Fruit fly (Drosophila melanogaster): ENCODE data around the gene CG17896.

CG17896 gene

dm6 chrX:523179-523851, 30.0 kb upstream of the CG17896 start, which contains the start of gene elav (continued):
- peak; percentile 100 for TF ChIP-seq CG10543 (GFP tag; optimal IDR thresholded peaks at IDR 0.05)
- peak; percentile 96 for TF ChIP-seq CG3407 (GFP tag; optimal IDR thresholded peaks at IDR 0.05)
- TF ChIP-seq CG10654 (GFP tag; optimal IDR thresholded peaks at IDR 0.05): peak; percentile 97
- TF ChIP-seq rib (GFP tag; IDR thresholded peaks at IDR 0.05): peak; percentile 97
- peak; percentile 99 for TF ChIP-seq Xbp1 (GFP tag; optimal IDR thresholded peaks at IDR 0.05)
- TF ChIP-seq Hey (tag; optimal IDR thresholded peaks at IDR 0.05): peak; percentile 95
- TF ChIP-seq luna (GFP tag; optimal IDR thresholded peaks at IDR 0.05): peak; percentile 82
- TF ChIP-seq HLH3B (GFP tag; IDR thresholded peaks at IDR 0.05): peak; percentile 98
- TF ChIP-seq usp (GFP tag; optimal IDR thresholded peaks at IDR 0.05): no peak
- peak; percentile 96 for TF ChIP-seq Atf-2 (GFP tag; optimal IDR thresholded peaks at IDR 0.05)
- TF ChIP-seq H2.0 (GFP tag; IDR thresholded peaks at IDR 0.05): peak; percentile 97
- peak; percentile 97 for TF ChIP-seq Vsx1 (GFP tag; optimal IDR thresholded peaks at IDR 0.05)
- TF ChIP-seq tap (tag; optimal IDR thresholded peaks at IDR 0.05): peak; percentile 98
- TF ChIP-seq HLH4C (GFP tag; IDR thresholded peaks at IDR 0.05; ENCODE audit: partially characterized antibody): no peak
- TF ChIP-seq CG13624 (GFP tag; optimal IDR thresholded peaks at IDR 0.05): peak; percentile 97
- peak; percentile 93 for TF ChIP-seq CG4707 (GFP tag; optimal IDR thresholded peaks at IDR 0.05)
- peak; percentile 95 for TF ChIP-seq ham (GFP tag; IDR thresholded peaks at IDR 0.05)
- peak; percentile 97 for TF ChIP-seq ems (GFP tag; optimal IDR thresholded peaks at IDR 0.05)
- TF ChIP-seq Myb (GFP tag; optimal IDR thresholded peaks at IDR 0.05): peak; percentile 84
- peak; percentile 99 for TF ChIP-seq CG9932 (GFP tag; IDR thresholded peaks at IDR 0.05)
- peak; percentile 94 for TF ChIP-seq Atf3 (GFP tag; optimal IDR thresholded peaks at IDR 0.05)
- peak; percentile 98 for TF ChIP-seq zfh1 (GFP tag; IDR thresholded peaks at IDR 0.05)
- TF ChIP-seq CG7963 (GFP tag; IDR thresholded peaks at IDR 0.05; ENCODE audit: partially characterized antibody): no peak
- peak; percentile 95 for TF ChIP-seq slp2 (GFP tag; optimal IDR thresholded peaks at IDR 0.05)
- TF ChIP-seq pfk (GFP tag; optimal IDR thresholded peaks at IDR 0.05): peak; percentile 78
- peak; percentile 97 for TF ChIP-seq onecut (GFP tag; IDR thresholded peaks at IDR 0.05)
- no peak for TF ChIP-seq inv (GFP tag; IDR thresholded peaks at IDR 0.05; ENCODE audit: partially characterized antibody)
- TF ChIP-seq Deaf1 (tag; optimal IDR thresholded peaks at IDR 0.05): peak; percentile 88
- TF ChIP-seq gcm2 (GFP tag; optimal IDR thresholded peaks at IDR 0.05): peak; percentile 96
- peak; percentile 95 for TF ChIP-seq Bteb2 (GFP tag; optimal IDR thresholded peaks at IDR 0.05)
- TF ChIP-seq CG17829 (tag; optimal IDR thresholded peaks at IDR 0.05): peak; percentile 99
- peak; percentile 94 for TF ChIP-seq CG8089 (GFP tag; optimal IDR thresholded peaks at IDR 0.05)
- peak; percentile 57 for TF ChIP-seq stwl (tag; optimal IDR thresholded peaks at IDR 0.05)
- peak; percentile 97 for TF ChIP-seq CG10431 (GFP tag; optimal IDR thresholded peaks at IDR 0.05)
- peak; percentile 96 for TF ChIP-seq CG10959 (GFP tag; IDR thresholded peaks at IDR 0.05)
- TF ChIP-seq slbo (GFP tag; IDR thresholded peaks at IDR 0.05): peak; percentile 99
- TF ChIP-seq Kr (GFP tag; optimal IDR thresholded peaks at IDR 0.05): peak; percentile 89
- peak; percentile 62 for TF ChIP-seq tll (GFP tag; optimal IDR thresholded peaks at IDR 0.05)
- peak; percentile 98 for TF ChIP-seq CG32772 (GFP tag; IDR thresholded peaks at IDR 0.05)
- TF ChIP-seq CG2202 (tag; optimal IDR thresholded peaks at IDR 0.05): peak; percentile 99

All from whole organism, embryonic.